Worm (Caenorhabditis elegans): Measurements from ENCODE around the gene rsp-2.

ce11 chrII:11459883-11460282 is 7.1 kb upstream of the rsp-2 start:
- TF ChIP-seq tbx-37 (GFP tag; conservative IDR thresholded peaks at IDR 0.05) (no peak), ama-1 (optimal IDR thresholded peaks at IDR 0.05) (no peak), hmg-4 (GFP tag; optimal IDR thresholded peaks at IDR 0.05) (no peak), F13C5.2 (tag; optimal IDR thresholded peaks at IDR 0.05) (no peak), sea-1 (GFP tag; conservative IDR thresholded peaks at IDR 0.05) (no peak)
